Worm (Caenorhabditis elegans) whole organism, midembryonic: ENCODE measurements around the gene C30H6.9.

Experiments used
- T22C8.4 ChIP-seq: fragments of 200-800 bp; sonication (Bioruptor generic); IDR thresholded peaks from 2 replicates; pipeline ENCODE4 v1.3.6; 2022; ENCODE audit warnings: missing genetic modification characterization, missing compliant biosample characterization
- cog-1 ChIP-seq: sonication (generic microtip); optimal IDR thresholded peaks from 2 replicates; lab custom pipeline; 2016; ENCODE audit warnings: missing genetic modification characterization, missing compliant biosample characterization
- flt-1 ChIP-seq: fragments of 200-800 bp; sonication (Bioruptor generic); IDR thresholded peaks from 2 replicates; pipeline ENCODE4 v1.3.6; 2022; ENCODE audit warnings: missing genetic modification characterization, missing compliant biosample characterization
- klf-2 ChIP-seq: fragments of 200-800 bp; sonication (Bioruptor generic); conservative IDR thresholded peaks from 2 replicates; pipeline ENCODE4 v1.3.6; 2022; ENCODE audit warnings: missing genetic modification reagents, missing genetic modification characterization, missing compliant biosample characterization
- med-1 ChIP-seq: sonication (generic microtip); optimal IDR thresholded peaks from 2 replicates; lab custom pipeline; 2017; ENCODE audit warnings: missing genetic modification characterization, mild to moderate bottlenecking, missing compliant biosample characterization, antibody characterized with exemption, missing genetic modification reagents; ENCODE audit not compliant: insufficient read depth
- ref-1 ChIP-seq: fragments of 200-800 bp; sonication (Bioruptor generic); conservative IDR thresholded peaks from 2 replicates; pipeline ENCODE4 v1.3.6; 2022; ENCODE audit warnings: missing genetic modification reagents, missing genetic modification characterization, missing compliant biosample characterization
- tab-1 ChIP-seq: fragments of 200-800 bp; sonication (Bioruptor generic); IDR thresholded peaks from 2 replicates; pipeline ENCODE4 v1.3.6; 2022; ENCODE audit warnings: missing genetic modification characterization, missing compliant biosample characterization
- ztf-23 ChIP-seq: fragments of 200-800 bp; sonication (Bioruptor generic); IDR thresholded peaks from 2 replicates; pipeline ENCODE4 v1.3.6; 2022; ENCODE audit warnings: missing genetic modification reagents, missing genetic modification characterization, missing compliant biosample characterization
- ztf-29 ChIP-seq: fragments of 200-800 bp; sonication (Bioruptor generic); IDR thresholded peaks from 2 replicates; pipeline ENCODE4 v1.3.6; 2022; ENCODE audit warnings: missing genetic modification reagents, missing genetic modification characterization, missing compliant biosample characterization

C30H6.9 gene

DNA sequence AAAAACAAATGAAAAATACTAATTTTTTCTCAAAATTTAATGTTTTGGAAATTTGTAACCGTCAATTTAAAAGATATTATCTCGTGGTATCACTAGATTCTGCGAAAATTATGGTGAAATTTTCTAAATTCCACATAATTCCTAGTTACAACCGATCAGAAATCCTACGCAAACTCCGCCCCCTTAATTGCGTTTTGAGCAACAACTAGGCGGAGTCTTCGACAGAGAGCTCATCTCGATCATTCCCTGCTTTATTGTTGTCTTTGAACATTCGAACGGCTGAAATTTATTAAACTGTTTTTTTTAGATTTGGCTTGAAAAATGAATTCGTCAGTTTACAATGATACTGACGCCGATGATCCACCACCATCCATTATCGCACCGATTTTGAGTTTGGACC lies 19.5 kb upstream of the C30H6.9 start, which contains the start of gene T02D1.4:
T02D1.4 (plus strand) TSS at position 301 of the 400 bp plus-strand sequence.
- no peak for TF ChIP-seq ztf-23

DNA sequence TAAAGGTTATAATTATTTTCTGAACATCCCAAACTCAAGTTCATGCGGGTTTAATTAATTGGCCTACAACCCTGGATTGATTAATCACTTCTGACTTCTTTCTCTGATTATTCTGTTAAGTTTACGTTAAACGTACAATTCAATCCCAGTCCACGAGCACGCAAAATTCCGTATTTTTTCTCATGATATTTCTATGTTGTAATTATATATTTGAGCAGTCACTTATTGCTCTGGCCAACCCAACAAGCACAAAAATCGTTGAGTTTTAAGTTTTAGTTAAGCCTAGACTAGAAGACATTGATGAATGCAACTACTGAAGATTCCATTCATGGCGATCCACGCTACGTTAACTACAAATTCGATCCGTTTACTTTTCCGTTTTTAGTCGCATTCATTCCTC lies 15.9 kb upstream of the C30H6.9 start, which contains the start of gene sru-15:
sru-15 (plus strand) TSS at position 301 of the 400 bp plus-strand sequence.
- TF ChIP-seq klf-2 (GFP tag; lab: Robert Waterston, UW) (no peak), ztf-29 (no peak), T22C8.4 (GFP tag; lab: Robert Waterston, UW) (no peak), tab-1 (GFP tag; lab: Robert Waterston, UW) (no peak), flt-1 (GFP tag; lab: Robert Waterston, UW) (no peak), ztf-23 (no peak), med-1 (GFP tag; lab: Kevin White, UChicago) (no peak), ref-1 (GFP tag; lab: Robert Waterston, UW) (no peak), cog-1 (no peak)

- no peak for TF ChIP-seq med-1 (GFP tag; lab: Kevin White, UChicago)
- TF ChIP-seq ref-1 (GFP tag; lab: Robert Waterston, UW), result no peak
- TF ChIP-seq tab-1 (GFP tag; lab: Robert Waterston, UW), result no peak
- TF ChIP-seq ztf-23, result no peak
- TF ChIP-seq flt-1 (GFP tag; lab: Robert Waterston, UW), result no peak
- TF ChIP-seq T22C8.4 (GFP tag; lab: Robert Waterston, UW), result no peak
- no peak for TF ChIP-seq ztf-29
- TF ChIP-seq cog-1, result no peak
- TF ChIP-seq klf-2 (GFP tag; lab: Robert Waterston, UW), result no peak
Observed at ce11 chrIV:17387442-17387967, 7.5 kb upstream of the C30H6.9 start, which contains the start of gene T02D1.8. T02D1.8 (minus strand) TSS chrIV:17387492.

ce11 chrIV:17383046-17383445 lies 3.1 kb upstream of the C30H6.9 start, which contains the start of gene C30H6.12:
C30H6.12 (plus strand) TSS chrIV:17383346.
- TF ChIP-seq ztf-23 (no peak), flt-1 (GFP tag; lab: Robert Waterston, UW) (no peak), ztf-29 (no peak), cog-1 (no peak), med-1 (GFP tag; lab: Kevin White, UChicago) (no peak), tab-1 (GFP tag; lab: Robert Waterston, UW) (no peak), T22C8.4 (GFP tag; lab: Robert Waterston, UW) (no peak), klf-2 (GFP tag; lab: Robert Waterston, UW) (no peak), ref-1 (GFP tag; lab: Robert Waterston, UW) (no peak)

ce11 chrIV:17382029-17382428 lies 2.1 kb upstream of the C30H6.9 start, which contains the start of gene C30H6.8:
C30H6.8 (plus strand) TSS chrIV:17382329.
- TF ChIP-seq klf-2 (GFP tag; lab: Robert Waterston, UW) (no peak), ztf-29 (no peak), ztf-23 (no peak), flt-1 (GFP tag; lab: Robert Waterston, UW) (no peak), tab-1 (GFP tag; lab: Robert Waterston, UW) (no peak), cog-1 (no peak), med-1 (GFP tag; lab: Kevin White, UChicago) (no peak)

DNA sequence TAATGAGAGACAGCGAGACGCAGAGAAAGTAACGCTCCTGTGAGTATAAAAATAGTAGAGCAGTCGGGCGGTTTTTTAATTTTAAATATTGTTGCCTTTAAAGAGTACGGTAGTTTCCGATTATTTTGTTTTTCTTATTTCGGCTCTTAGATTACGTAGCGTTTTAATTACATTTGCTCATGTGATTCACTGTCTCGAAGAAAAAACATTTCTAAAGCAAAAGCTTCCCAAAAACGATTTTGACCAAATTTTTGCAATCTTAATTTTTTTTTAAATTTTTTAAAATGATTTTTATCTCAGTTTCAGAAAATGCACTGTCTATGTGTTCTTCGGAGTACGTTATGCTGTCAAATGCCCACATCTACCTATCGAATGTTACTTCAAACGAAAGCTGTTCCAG lies 3.8 kb downstream of the C30H6.9 start, which contains the start of gene haf-1:
haf-1 (plus strand) TSS at position 301 of the 400 bp plus-strand sequence.
- no peak for TF ChIP-seq tab-1 (GFP tag; lab: Robert Waterston, UW)
- no peak for TF ChIP-seq flt-1 (GFP tag; lab: Robert Waterston, UW)
- no peak for TF ChIP-seq med-1 (GFP tag; lab: Kevin White, UChicago)
- no peak for TF ChIP-seq klf-2 (GFP tag; lab: Robert Waterston, UW)
- TF ChIP-seq ztf-23, result no peak
- TF ChIP-seq ztf-29, result no peak
- TF ChIP-seq ref-1 (GFP tag; lab: Robert Waterston, UW), result no peak

DNA sequence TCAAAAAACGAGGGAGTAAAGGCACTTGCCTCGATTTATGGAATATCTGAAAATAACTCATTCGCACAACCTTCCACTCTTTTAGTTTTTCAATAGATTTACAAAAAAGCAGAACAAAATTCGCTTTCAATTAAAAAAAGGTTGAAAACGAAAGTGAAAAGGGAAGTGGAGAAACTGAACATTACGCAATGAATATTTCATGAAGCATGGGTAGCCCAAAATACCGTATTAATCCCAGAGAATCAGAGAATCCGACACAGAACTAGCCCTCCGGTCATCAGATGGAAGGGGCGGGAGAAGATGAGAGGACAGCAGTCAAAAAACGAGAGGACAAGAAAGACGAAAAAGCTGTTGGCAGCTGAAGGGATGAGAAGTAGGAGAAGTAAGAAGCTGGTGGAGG lies 8.5 kb downstream of the C30H6.9 start, which contains the start of gene C30H6.5:
C30H6.5 (plus strand) TSS at position 301 of the 400 bp plus-strand sequence.
- TF ChIP-seq flt-1 (GFP tag; lab: Robert Waterston, UW), result no peak
- TF ChIP-seq klf-2 (GFP tag; lab: Robert Waterston, UW), result no peak
- no peak for TF ChIP-seq ref-1 (GFP tag; lab: Robert Waterston, UW)
- TF ChIP-seq T22C8.4 (GFP tag; lab: Robert Waterston, UW), result no peak
- no peak for TF ChIP-seq med-1 (GFP tag; lab: Kevin White, UChicago)
- TF ChIP-seq ztf-23, result no peak
- TF ChIP-seq ztf-29, result no peak
- TF ChIP-seq tab-1 (GFP tag; lab: Robert Waterston, UW), result no peak
- no peak for TF ChIP-seq cog-1

- TF ChIP-seq tab-1 (GFP tag; lab: Robert Waterston, UW), result no peak
- TF ChIP-seq ztf-29, result no peak
- TF ChIP-seq ztf-23, result no peak
- no peak for TF ChIP-seq klf-2 (GFP tag; lab: Robert Waterston, UW)
- TF ChIP-seq ref-1 (GFP tag; lab: Robert Waterston, UW), result no peak
- TF ChIP-seq med-1 (GFP tag; lab: Kevin White, UChicago), result no peak
- no peak for TF ChIP-seq T22C8.4 (GFP tag; lab: Robert Waterston, UW)
Observed at ce11 chrIV:17368292-17368691, 11.7 kb downstream of the C30H6.9 start, which contains the start of gene trh-1. trh-1 (plus strand) TSS chrIV:17368592.

ce11 chrIV:17367294-17367693 lies 12.7 kb downstream of the C30H6.9 start, which contains the start of gene zipt-17:
zipt-17 (minus strand) TSS chrIV:17367394.
- no peak for TF ChIP-seq cog-1
- no peak for TF ChIP-seq klf-2 (GFP tag; lab: Robert Waterston, UW)
- no peak for TF ChIP-seq ref-1 (GFP tag; lab: Robert Waterston, UW)

DNA sequence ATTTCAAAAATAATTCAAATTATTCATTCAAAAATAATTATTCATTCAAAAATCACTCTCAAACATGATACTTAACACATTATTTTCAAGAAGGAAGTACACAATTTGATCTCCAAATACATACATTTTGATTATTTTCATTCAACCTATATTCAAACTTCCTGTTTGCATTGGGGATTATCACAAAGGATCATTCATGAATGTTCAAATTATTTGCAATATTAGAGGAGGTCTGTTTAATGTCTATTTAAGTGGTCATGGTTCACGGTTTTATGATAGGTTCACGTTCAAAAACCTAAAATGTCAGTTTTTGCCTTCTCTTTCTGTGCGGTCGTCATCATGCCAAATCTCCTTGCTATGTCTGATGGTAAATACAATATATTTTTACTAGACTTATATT lies 18.8 kb downstream of the C30H6.9 start, which contains the start of gene clec-202:
clec-202 (plus strand) TSS at position 301 of the 400 bp plus-strand sequence.
- TF ChIP-seq cog-1 (no peak), ztf-23 (no peak), ztf-29 (no peak)
